Worm (Caenorhabditis elegans): Measurements from ENCODE around the gene memi-1.

The memi-1 gene

DNA sequence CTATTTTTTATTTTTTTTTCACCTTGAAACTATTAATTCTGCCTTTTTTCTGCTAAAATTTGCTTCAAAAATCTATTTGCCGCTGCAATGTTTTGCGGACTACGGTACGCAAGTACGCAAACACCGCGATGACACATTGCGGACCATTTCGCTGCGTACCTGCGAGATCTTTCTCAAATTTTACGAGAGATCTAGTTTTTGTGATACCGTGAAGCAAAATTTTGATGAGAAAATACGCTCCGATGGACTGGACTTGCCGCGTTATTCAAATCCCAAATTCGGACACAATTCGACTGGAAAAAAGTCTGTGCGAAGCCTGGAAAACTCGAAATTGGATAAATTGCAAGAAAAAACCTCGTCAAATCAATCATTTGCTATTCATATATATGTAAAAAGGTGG lies 39.7 kb downstream of the memi-1 start (continued):
- TF ChIP-seq nhr-19 (GFP tag; conservative IDR thresholded peaks at IDR 0.05) (peak; percentile 98), tbx-2 (tag; optimal IDR thresholded peaks at IDR 0.05) (peak; percentile 39), efl-1 (optimal IDR thresholded peaks at IDR 0.05) (peak; percentile 36 to 60), efl-1 (GFP tag; optimal IDR thresholded peaks at IDR 0.05 in 1 of 2) (peak; percentile 63 to 75), unc-86 (tag; optimal IDR thresholded peaks at IDR 0.05) (peak; percentile 29), snu-23 (GFP tag; optimal IDR thresholded peaks at IDR 0.05) (peak; percentile 42), C04F5.9 (tag; optimal IDR thresholded peaks at IDR 0.05) (peak; percentile 3)

DNA sequence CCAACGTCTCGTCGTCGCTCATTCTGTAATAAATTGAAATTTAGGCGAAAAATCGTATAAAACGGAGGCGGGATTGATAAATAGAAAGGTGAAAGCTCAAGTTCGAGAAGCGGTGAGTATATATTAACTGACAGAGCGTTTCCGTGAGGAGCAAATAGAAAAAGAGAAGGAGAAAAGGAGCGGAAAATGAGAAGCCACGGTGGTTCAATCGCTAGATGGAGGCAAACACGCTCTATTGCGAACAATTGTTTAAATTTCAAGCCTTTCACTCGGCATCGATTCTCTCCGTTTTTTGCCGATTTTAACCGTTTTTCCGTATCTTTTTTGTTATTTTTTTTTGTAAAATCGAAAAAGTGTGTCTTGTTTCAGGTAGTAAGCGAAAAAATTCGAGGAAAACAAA lies 44.4 kb downstream of the memi-1 start, which contains the start of gene miro-1:
Gene miro-1, minus strand, starts transcription at position 23 of the 400 bp plus-strand sequence.
- peak in 1 of 2 experiments; percentile 38 for TF ChIP-seq lsy-2 (tag; optimal IDR thresholded peaks at IDR 0.05)

DNA sequence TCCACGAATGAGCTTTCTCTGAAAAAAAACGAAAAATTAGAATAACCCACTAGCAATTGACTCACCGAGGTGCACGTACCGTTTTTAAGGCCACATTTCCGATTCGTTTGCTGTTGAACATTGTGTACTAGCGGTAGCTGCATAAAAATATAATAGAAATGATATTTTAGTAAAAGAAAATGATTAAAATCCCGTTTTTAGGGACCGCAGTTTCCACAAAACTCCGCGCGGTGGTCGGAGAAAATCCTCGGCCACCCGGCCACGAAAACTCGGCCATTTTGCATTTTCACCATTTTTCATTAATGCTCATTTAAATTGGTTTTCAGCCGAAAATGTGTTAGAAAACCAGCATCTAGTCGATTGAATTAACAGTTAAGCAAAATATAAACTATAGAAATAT lies 47.9 kb downstream of the memi-1 start, which contains the start of gene yars-2:
Gene yars-2, minus strand, starts transcription at position 249 of the 400 bp plus-strand sequence.
- TF ChIP-seq nhr-11 (tag; optimal IDR thresholded peaks at IDR 0.05): no peak
- peak; percentile 4 to 26 for TF ChIP-seq efl-1 (optimal IDR thresholded peaks at IDR 0.05)
- no peak for TF ChIP-seq efl-1 (GFP tag; optimal IDR thresholded peaks at IDR 0.05 in 1 of 2)
- TF ChIP-seq nhr-90 (tag; optimal IDR thresholded peaks at IDR 0.05; ENCODE audit: poor library complexity): peak; percentile 18
- TF ChIP-seq unc-86 (tag; optimal IDR thresholded peaks at IDR 0.05): no peak
- peak; percentile 10 for TF ChIP-seq xbp-1 (tag; optimal IDR thresholded peaks at IDR 0.05)
- TF ChIP-seq isw-1 (GFP tag; IDR thresholded peaks at IDR 0.05): no peak
- no peak for TF ChIP-seq lin-14 (GFP tag; optimal IDR thresholded peaks at IDR 0.05)
- no peak for TF ChIP-seq egl-27 (tag; optimal IDR thresholded peaks at IDR 0.05)
- no peak for TF ChIP-seq fkh-8 (tag; optimal IDR thresholded peaks at IDR 0.05)
- no peak for TF ChIP-seq unc-62 (GFP tag; optimal IDR thresholded peaks at IDR 0.05)
- no peak for TF ChIP-seq nhr-76 (tag; optimal IDR thresholded peaks at IDR 0.05)
- TF ChIP-seq blmp-1 (tag; optimal IDR thresholded peaks at IDR 0.05): no peak
- no peak for TF ChIP-seq dsc-1 (tag; optimal IDR thresholded peaks at IDR 0.05)
- peak; percentile 20 for TF ChIP-seq tbx-2 (tag; optimal IDR thresholded peaks at IDR 0.05)
- no peak for TF ChIP-seq tlp-1 (tag; optimal IDR thresholded peaks at IDR 0.05)
- peak; percentile 52 for TF ChIP-seq lir-3 (tag; optimal IDR thresholded peaks at IDR 0.05; ENCODE audit: poor library complexity)
- TF ChIP-seq elt-2 (tag; optimal IDR thresholded peaks at IDR 0.05): no peak
- TF ChIP-seq pqm-1 (tag; optimal IDR thresholded peaks at IDR 0.05): no peak
- no peak for TF ChIP-seq zip-4 (GFP tag; optimal IDR thresholded peaks at IDR 0.05)
- TF ChIP-seq ztf-4 (tag; optimal IDR thresholded peaks at IDR 0.05): no peak
- no peak for TF ChIP-seq fkh-4 (tag; optimal IDR thresholded peaks at IDR 0.05; ENCODE audit: borderline replicate concordance)
- peak; percentile 28 for TF ChIP-seq nhr-71 (tag; optimal IDR thresholded peaks at IDR 0.05)
- no peak for TF ChIP-seq fos-1 (tag; optimal IDR thresholded peaks at IDR 0.05)
- TF ChIP-seq fkh-10 (GFP tag; optimal IDR thresholded peaks at IDR 0.05): no peak
- no peak for TF ChIP-seq egl-13 (tag; optimal IDR thresholded peaks at IDR 0.05)
- TF ChIP-seq elt-3 (tag; optimal IDR thresholded peaks at IDR 0.05): no peak
- no peak for TF ChIP-seq jun-1 (tag; optimal IDR thresholded peaks at IDR 0.05)
- peak; percentile 42 for TF ChIP-seq nhr-47 (tag; optimal IDR thresholded peaks at IDR 0.05)
- TF ChIP-seq ceh-90 (tag; optimal IDR thresholded peaks at IDR 0.05): peak; percentile 71
- TF ChIP-seq lin-35 (GFP tag; optimal IDR thresholded peaks at IDR 0.05): peak in 1 of 2 experiments; percentile 4
- TF ChIP-seq ceh-8 (GFP tag; optimal IDR thresholded peaks at IDR 0.05): no peak
- TF ChIP-seq ama-1 (optimal IDR thresholded peaks at IDR 0.05): no peak
- TF ChIP-seq dpl-1 (GFP tag; optimal IDR thresholded peaks at IDR 0.05): peak in 1 of 3 experiments; percentile 42
- TF ChIP-seq nhr-85 (tag): no peak
- TF ChIP-seq lsy-2 (tag; optimal IDR thresholded peaks at IDR 0.05): peak; percentile 20 to 48
- TF ChIP-seq unc-30 (tag; optimal IDR thresholded peaks at IDR 0.05): no peak
- TF ChIP-seq rnt-1 (tag; optimal IDR thresholded peaks at IDR 0.05): peak; percentile 73
- no peak for TF ChIP-seq lin-39 (tag; optimal IDR thresholded peaks at IDR 0.05)
- TF ChIP-seq skn-1 (tag; optimal IDR thresholded peaks at IDR 0.05): no peak
- TF ChIP-seq sox-4 (tag; optimal IDR thresholded peaks at IDR 0.05): no peak
- no peak for TF ChIP-seq ceh-82 (tag; optimal IDR thresholded peaks at IDR 0.05)
- no peak for TF ChIP-seq mep-1 (tag; optimal IDR thresholded peaks at IDR 0.05)
- TF ChIP-seq ztf-11 (tag; optimal IDR thresholded peaks at IDR 0.05): peak in 1 of 2 experiments; percentile 6
- TF ChIP-seq Y116A8C.19 (tag; optimal IDR thresholded peaks at IDR 0.05; ENCODE audit: borderline replicate concordance): no peak
